Worm (Caenorhabditis elegans): Measurements from ENCODE around the gene sek-1.

Gene sek-1

DNA sequence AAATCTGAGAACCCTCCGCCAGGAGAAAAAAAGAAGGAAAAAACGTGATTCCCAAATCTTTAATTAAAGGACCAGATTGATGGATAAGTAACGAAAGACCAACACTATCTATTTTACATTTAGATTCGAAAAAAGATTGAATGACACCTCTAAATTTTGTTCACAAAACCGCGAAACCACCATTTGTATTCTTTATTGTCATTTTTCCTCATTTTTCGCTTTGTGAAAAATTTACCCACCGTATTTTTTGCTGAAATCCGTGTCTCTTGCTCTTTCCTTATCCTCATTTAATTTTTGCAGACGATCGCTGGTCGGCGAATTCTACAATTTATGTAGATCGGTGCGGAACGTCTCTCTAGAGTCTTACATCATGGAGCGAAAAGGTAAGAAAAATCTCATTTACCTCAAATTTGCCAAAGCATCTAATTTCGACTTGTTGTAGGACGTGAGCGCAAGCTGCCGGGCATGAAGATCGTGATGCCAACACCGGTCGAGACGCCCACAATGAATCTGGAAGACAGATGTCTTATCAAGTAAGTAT is at the start of gene sek-1, which contains the start of gene R03G5.6:
TSS of gene sek-1 (plus strand) at position 301 of the 541 bp plus-strand sequence.
TSS of gene R03G5.6 (minus strand) at position 491 of the 541 bp plus-strand sequence.
- TF ChIP-seq zip-8 (tag; optimal IDR thresholded peaks at IDR 0.05) (no peak), pha-4 (tag; optimal IDR thresholded peaks at IDR 0.05) (no peak), ham-2 (GFP tag; optimal IDR thresholded peaks at IDR 0.05) (no peak)

DNA sequence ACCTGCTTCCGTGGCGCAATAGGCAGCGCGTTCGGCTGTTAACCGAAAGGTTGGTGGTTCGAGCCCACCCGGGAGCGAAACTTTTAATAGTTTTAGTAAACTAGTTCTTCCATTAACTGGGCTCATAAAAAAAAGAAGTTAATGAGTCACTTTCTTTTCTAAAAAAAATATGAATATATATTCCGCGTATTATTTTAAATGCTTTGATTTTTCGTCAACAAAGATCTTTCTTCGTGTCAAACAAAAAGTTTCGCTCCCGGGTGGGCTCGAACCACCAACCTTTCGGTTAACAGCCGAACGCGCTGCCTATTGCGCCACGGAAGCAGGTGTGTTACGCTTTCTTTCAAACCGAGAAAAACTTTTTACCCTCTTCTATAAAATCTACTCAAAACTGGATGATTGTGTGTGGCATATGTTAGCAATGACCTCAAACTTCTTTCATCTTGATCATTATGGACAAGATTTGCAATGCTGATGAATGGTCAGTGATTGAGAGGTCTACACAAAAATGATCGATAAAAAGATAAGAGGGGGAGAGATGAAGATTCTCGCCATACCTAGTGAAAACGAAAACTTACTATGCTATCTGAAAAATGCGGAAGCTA is 42.7 kb upstream of the sek-1 start:
- TF ChIP-seq elt-1 (tag; optimal IDR thresholded peaks at IDR 0.05; ENCODE audit: borderline replicate concordance, insufficient read depth): peak; percentile 83
- TF ChIP-seq sptf-1 (tag; optimal IDR thresholded peaks at IDR 0.05): peak; percentile 21
- TF ChIP-seq unc-62 (GFP tag; optimal IDR thresholded peaks at IDR 0.05): no peak

DNA sequence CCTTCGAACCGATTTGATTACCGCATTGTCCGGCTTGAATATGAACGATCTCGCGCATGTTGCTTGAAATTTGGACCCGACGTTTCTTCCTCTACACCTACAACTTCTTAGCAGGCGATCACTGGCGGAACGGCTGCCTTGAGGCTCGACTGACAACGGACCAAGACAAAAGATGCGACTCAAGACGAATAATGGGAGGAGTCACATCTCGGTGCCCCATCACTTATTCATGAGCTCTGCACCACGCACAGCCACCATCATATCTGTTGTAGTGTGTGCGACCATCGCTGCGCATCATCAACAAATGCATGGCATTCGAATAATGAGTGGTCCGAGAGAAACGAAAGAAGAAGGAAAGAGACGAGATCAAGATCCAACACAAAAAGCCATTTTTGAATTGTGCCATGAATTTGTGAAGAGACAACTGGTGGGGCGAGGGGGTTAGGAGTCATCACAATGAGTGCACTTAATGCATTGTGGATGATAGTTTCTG is 40.0 kb upstream of the sek-1 start, which contains the start of gene mec-7:
TSS of gene mec-7 (minus strand) at position 181 of the 493 bp plus-strand sequence.
- TF ChIP-seq drap-1 (GFP tag; optimal IDR thresholded peaks at IDR 0.05) (no peak), pha-4 (tag; optimal IDR thresholded peaks at IDR 0.05) (no peak), nhr-12 (tag; optimal IDR thresholded peaks at IDR 0.05) (no peak), ham-2 (GFP tag; optimal IDR thresholded peaks at IDR 0.05) (no peak), nhr-2 (tag; optimal IDR thresholded peaks at IDR 0.05) (no peak), ces-1 (GFP tag; optimal IDR thresholded peaks at IDR 0.05) (no peak), cnd-1 (tag; optimal IDR thresholded peaks at IDR 0.05) (no peak), nhr-237 (tag; optimal IDR thresholded peaks at IDR 0.05) (no peak), ceh-43 (GFP tag; optimal IDR thresholded peaks at IDR 0.05) (no peak), elt-1 (tag; optimal IDR thresholded peaks at IDR 0.05; ENCODE audit: borderline replicate concordance, insufficient read depth) (no peak), mls-2 (tag; optimal IDR thresholded peaks at IDR 0.05) (no peak), sem-2 (GFP tag; optimal IDR thresholded peaks at IDR 0.05) (no peak), tbx-8 (GFP tag; optimal IDR thresholded peaks at IDR 0.05) (no peak), lsy-2 (tag; optimal IDR thresholded peaks at IDR 0.05) (no peak), ceh-39 (tag; optimal IDR thresholded peaks at IDR 0.05) (no peak), snpc-4 (tag; optimal IDR thresholded peaks at IDR 0.05) (no peak), bed-3 (GFP tag; optimal IDR thresholded peaks at IDR 0.05) (no peak), unc-120 (tag; optimal IDR thresholded peaks at IDR 0.05; ENCODE audit: poor library complexity, severe bottlenecking) (no peak)

DNA sequence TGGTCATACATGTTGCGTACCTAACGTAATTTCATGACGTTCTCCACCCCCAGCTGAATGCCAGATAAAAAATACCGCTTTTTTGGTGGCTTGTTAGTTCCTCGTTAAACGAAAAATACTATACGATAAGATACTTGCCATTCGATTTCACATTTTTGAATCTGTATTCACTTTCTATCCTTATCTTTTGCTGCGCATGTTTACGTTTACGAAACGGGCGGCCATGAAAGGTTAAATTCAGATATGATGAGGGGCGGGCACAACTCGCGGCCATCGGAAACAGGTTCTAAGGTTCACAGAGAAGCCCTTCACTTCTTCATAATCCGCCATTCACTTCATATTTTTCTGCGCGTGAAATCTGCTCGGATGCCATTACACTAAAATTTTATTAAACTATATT is 37.7 kb upstream of the sek-1 start:
- TF ChIP-seq nhr-237 (tag; optimal IDR thresholded peaks at IDR 0.05) (no peak), elt-3 (tag; optimal IDR thresholded peaks at IDR 0.05) (no peak), cnd-1 (tag; optimal IDR thresholded peaks at IDR 0.05) (no peak), M03D4.4 (tag; optimal IDR thresholded peaks at IDR 0.05) (no peak), unc-62 (GFP tag; optimal IDR thresholded peaks at IDR 0.05) (no peak), drap-1 (GFP tag; optimal IDR thresholded peaks at IDR 0.05) (no peak)

DNA sequence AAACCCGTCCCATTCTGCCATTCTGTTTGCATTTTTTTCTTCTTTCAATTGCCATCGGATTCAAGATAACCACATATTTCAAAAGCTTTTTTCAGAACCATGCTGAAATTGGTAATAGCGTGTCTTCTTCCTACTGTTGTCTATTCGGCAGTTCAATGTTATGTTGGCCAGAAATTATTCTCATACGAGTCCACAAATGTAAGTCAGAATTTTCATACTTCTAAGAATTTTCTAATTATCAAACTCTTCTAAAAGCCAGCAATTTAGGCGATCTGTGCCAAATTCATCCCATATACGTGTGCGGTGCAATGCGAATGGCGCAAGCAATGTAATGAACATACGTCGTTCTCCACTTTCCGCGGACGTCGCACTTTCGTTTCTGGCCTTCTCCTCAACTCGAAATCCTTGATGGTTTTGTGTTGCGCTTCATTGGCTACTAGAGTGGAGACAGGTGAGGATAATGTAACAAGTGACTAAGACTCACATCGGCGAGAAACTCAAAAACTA is 37.0 kb upstream of the sek-1 start, which contains the start of gene ZK154.1:
TSS of gene ZK154.1 (plus strand) at position 51 of the 507 bp plus-strand sequence.
- TF ChIP-seq ham-2 (GFP tag; optimal IDR thresholded peaks at IDR 0.05) (no peak), mab-5 (tag; optimal IDR thresholded peaks at IDR 0.05) (no peak), zip-8 (tag; optimal IDR thresholded peaks at IDR 0.05) (no peak), bed-3 (GFP tag; optimal IDR thresholded peaks at IDR 0.05) (no peak), cnd-1 (tag; optimal IDR thresholded peaks at IDR 0.05) (no peak), nhr-28 (tag; optimal IDR thresholded peaks at IDR 0.05) (no peak), nhr-2 (tag; optimal IDR thresholded peaks at IDR 0.05) (no peak), pha-4 (tag; optimal IDR thresholded peaks at IDR 0.05) (no peak), tbx-8 (GFP tag; optimal IDR thresholded peaks at IDR 0.05) (no peak), hlh-1 (tag; optimal IDR thresholded peaks at IDR 0.05) (no peak), elt-1 (tag; optimal IDR thresholded peaks at IDR 0.05; ENCODE audit: borderline replicate concordance, insufficient read depth) (no peak), lsy-2 (tag; optimal IDR thresholded peaks at IDR 0.05) (no peak), unc-62 (GFP tag; optimal IDR thresholded peaks at IDR 0.05) (no peak), mls-2 (tag; optimal IDR thresholded peaks at IDR 0.05) (no peak), ceh-39 (tag; optimal IDR thresholded peaks at IDR 0.05) (no peak), nhr-237 (tag; optimal IDR thresholded peaks at IDR 0.05) (no peak)

DNA sequence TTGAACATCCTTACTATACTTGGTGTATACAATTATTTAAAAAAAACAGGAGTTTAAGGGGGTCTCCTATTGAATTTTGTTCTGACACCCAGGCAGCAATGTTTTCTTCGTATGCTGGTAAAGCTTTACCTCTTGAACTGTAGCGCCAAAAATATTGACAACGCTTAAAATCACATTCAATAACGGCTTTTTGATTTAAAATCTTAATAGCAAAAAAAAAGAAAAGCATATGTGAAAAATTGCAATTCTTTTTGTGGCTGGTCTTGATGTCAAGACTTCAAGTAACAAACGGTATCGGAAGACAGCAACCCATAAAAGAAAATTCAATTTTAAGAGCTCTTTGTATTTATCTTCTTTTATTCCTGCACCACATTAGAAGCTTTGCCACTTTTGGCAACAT is 34.7 kb upstream of the sek-1 start:
- TF ChIP-seq mep-1 (tag; optimal IDR thresholded peaks at IDR 0.05) (no peak), ceh-39 (tag; optimal IDR thresholded peaks at IDR 0.05) (no peak), ztf-11 (tag; optimal IDR thresholded peaks at IDR 0.05) (no peak), M03D4.4 (tag; optimal IDR thresholded peaks at IDR 0.05) (no peak), ces-1 (GFP tag; optimal IDR thresholded peaks at IDR 0.05) (no peak), unc-62 (GFP tag; optimal IDR thresholded peaks at IDR 0.05) (no peak), zip-8 (tag; optimal IDR thresholded peaks at IDR 0.05) (no peak), pha-4 (tag; optimal IDR thresholded peaks at IDR 0.05) (no peak), unc-120 (tag; optimal IDR thresholded peaks at IDR 0.05; ENCODE audit: poor library complexity, severe bottlenecking) (no peak), blmp-1 (tag; optimal IDR thresholded peaks at IDR 0.05) (no peak), unc-39 (tag; optimal IDR thresholded peaks at IDR 0.05) (no peak)

All from whole organism, mixed stage, embryonic.